ENCODE assay signal across 3 worm cellular contexts in the genomic region with DNA sequence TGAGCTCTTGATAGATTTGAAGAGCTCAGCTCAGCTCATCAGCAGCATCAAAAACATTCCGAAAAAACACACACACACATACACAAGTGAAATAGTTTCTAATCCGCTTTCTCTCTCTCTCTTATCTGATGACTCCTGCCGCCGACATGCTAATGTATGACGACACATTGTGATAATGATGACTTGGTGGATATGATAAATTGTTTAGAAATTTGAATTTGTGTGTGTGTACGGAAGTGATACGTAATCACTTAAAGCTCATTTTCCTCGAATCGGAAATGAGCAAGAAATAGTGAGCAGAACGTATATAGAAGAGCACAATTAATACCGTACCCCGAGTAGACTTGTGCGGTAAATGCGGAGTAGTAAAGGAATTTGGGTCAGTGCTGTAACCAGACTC.
TF ChIP-seq lines count a peak whose summit lies in the region.

No protein-coding gene starts in this region.

TF ChIP-seq in whole organism, L1 larva, 84 proteins besides CTCF, POLR2A, EP300 and RAD21 (continues in another document):
- peak; percentile 63 for TF ChIP-seq nhr-47 (tag; optimal IDR thresholded peaks at IDR 0.05; lab: Kevin White, UChicago)
- no peak for TF ChIP-seq nhr-237 (tag; optimal IDR thresholded peaks at IDR 0.05; lab: Kevin White, UChicago)
- TF ChIP-seq C16A3.4 (tag; optimal IDR thresholded peaks at IDR 0.05; lab: Kevin White, UChicago) = no peak
- TF ChIP-seq efl-3 (GFP tag; optimal IDR thresholded peaks at IDR 0.05; lab: Kevin White, UChicago) = no peak
- no peak for TF ChIP-seq egl-27 (tag; optimal IDR thresholded peaks at IDR 0.05; lab: Kevin White, UChicago)
- no peak for TF ChIP-seq isw-1 (GFP tag; IDR thresholded peaks at IDR 0.05; lab: Robert Waterston, UW)
- no peak for TF ChIP-seq ceh-82 (tag; optimal IDR thresholded peaks at IDR 0.05; lab: Kevin White, UChicago)
- no peak for TF ChIP-seq ets-5 (GFP tag; IDR thresholded peaks at IDR 0.05; lab: Robert Waterston, UW)
- no peak for TF ChIP-seq jun-1 (tag; optimal IDR thresholded peaks at IDR 0.05; lab: Kevin White, UChicago)
- TF ChIP-seq alr-1 (tag; optimal IDR thresholded peaks at IDR 0.05; lab: Kevin White, UChicago; ENCODE audit: borderline replicate concordance) = no peak
- no peak for TF ChIP-seq Y116A8C.19 (tag; optimal IDR thresholded peaks at IDR 0.05; lab: Kevin White, UChicago; ENCODE audit: borderline replicate concordance)
- peak; percentile 53 for TF ChIP-seq fkh-8 (tag; optimal IDR thresholded peaks at IDR 0.05; lab: Kevin White, UChicago)
- no peak for TF ChIP-seq pqm-1 (tag; optimal IDR thresholded peaks at IDR 0.05; lab: Kevin White, UChicago)
- no peak for TF ChIP-seq nhr-90 (tag; optimal IDR thresholded peaks at IDR 0.05; lab: Kevin White, UChicago; ENCODE audit: poor library complexity)
- TF ChIP-seq dsc-1 (tag; optimal IDR thresholded peaks at IDR 0.05; lab: Kevin White, UChicago) = peak; percentile 98
- no peak for TF ChIP-seq tlp-1 (tag; optimal IDR thresholded peaks at IDR 0.05; lab: Kevin White, UChicago)
- TF ChIP-seq nhr-85 (tag; lab: Kevin White, UChicago) = peak; percentile 19
- no peak for TF ChIP-seq fos-1 (tag; optimal IDR thresholded peaks at IDR 0.05; lab: Kevin White, UChicago)
- TF ChIP-seq lin-15B (tag; optimal IDR thresholded peaks at IDR 0.05; lab: Kevin White, UChicago) = no peak
- no peak for TF ChIP-seq aha-1 (tag; optimal IDR thresholded peaks at IDR 0.05; lab: Kevin White, UChicago)
- TF ChIP-seq nhr-11 (tag; optimal IDR thresholded peaks at IDR 0.05; lab: Kevin White, UChicago) = no peak
- no peak for TF ChIP-seq ztf-4 (tag; optimal IDR thresholded peaks at IDR 0.05; lab: Kevin White, UChicago)
- no peak for TF ChIP-seq mab-9 (GFP tag; IDR thresholded peaks at IDR 0.05; lab: Robert Waterston, UW)
- no peak for TF ChIP-seq sup-37 (GFP tag; optimal IDR thresholded peaks at IDR 0.05; lab: Kevin White, UChicago)
- no peak for TF ChIP-seq lin-14 (GFP tag; optimal IDR thresholded peaks at IDR 0.05; lab: Kevin White, UChicago)
- no peak for TF ChIP-seq sptf-1 (tag; optimal IDR thresholded peaks at IDR 0.05; lab: Kevin White, UChicago)
- peak; percentile 21 for TF ChIP-seq nhr-71 (tag; optimal IDR thresholded peaks at IDR 0.05; lab: Kevin White, UChicago)
- no peak for TF ChIP-seq nhr-19 (GFP tag; conservative IDR thresholded peaks at IDR 0.05; lab: Robert Waterston, UW)
- no peak for TF ChIP-seq nhr-28 (tag; optimal IDR thresholded peaks at IDR 0.05; lab: Kevin White, UChicago)
- TF ChIP-seq fkh-4 (tag; optimal IDR thresholded peaks at IDR 0.05; lab: Kevin White, UChicago; ENCODE audit: borderline replicate concordance) = peak; percentile 33

TF ChIP-seq in whole organism, L2 larva, 48 proteins besides CTCF, POLR2A, EP300 and RAD21:
- peak in 1 of 2 experiments; percentile 3 for TF ChIP-seq lsy-2 (tag; optimal IDR thresholded peaks at IDR 0.05; lab: Kevin White, UChicago)
- TF ChIP-seq sma-3 (GFP tag; optimal IDR thresholded peaks at IDR 0.05; lab: Kevin White, UChicago) = no peak
- TF ChIP-seq egl-27 (tag; optimal IDR thresholded peaks at IDR 0.05; lab: Kevin White, UChicago) = no peak
- no peak for TF ChIP-seq alr-1 (tag; optimal IDR thresholded peaks at IDR 0.05; lab: Kevin White, UChicago)
- TF ChIP-seq nhr-129 (tag; optimal IDR thresholded peaks at IDR 0.05; lab: Kevin White, UChicago) = no peak
- no peak for TF ChIP-seq F13H6.1 (tag; optimal IDR thresholded peaks at IDR 0.05; lab: Kevin White, UChicago)
- no peak for TF ChIP-seq mbf-1 (tag; optimal IDR thresholded peaks at IDR 0.05; lab: Kevin White, UChicago)
- no peak for TF ChIP-seq nhr-11 (tag; optimal IDR thresholded peaks at IDR 0.05; lab: Kevin White, UChicago)
- no peak for TF ChIP-seq lin-13 (GFP tag; optimal IDR thresholded peaks at IDR 0.05; lab: Kevin White, UChicago)
- TF ChIP-seq unc-39 (tag; optimal IDR thresholded peaks at IDR 0.05; lab: Kevin White, UChicago) = no peak
- no peak for TF ChIP-seq nhr-25 (tag; optimal IDR thresholded peaks at IDR 0.05; lab: Kevin White, UChicago)
- TF ChIP-seq fos-1 (tag; optimal IDR thresholded peaks at IDR 0.05; lab: Kevin White, UChicago) = no peak
- no peak for TF ChIP-seq nhr-6 (tag; optimal IDR thresholded peaks at IDR 0.05; lab: Kevin White, UChicago)
- TF ChIP-seq crh-2 (tag; optimal IDR thresholded peaks at IDR 0.05; lab: Kevin White, UChicago) = no peak
- no peak for TF ChIP-seq elt-1 (tag; optimal IDR thresholded peaks at IDR 0.05; lab: Kevin White, UChicago)
- peak; percentile 26 for TF ChIP-seq sma-9 (GFP tag; optimal IDR thresholded peaks at IDR 0.05; lab: Kevin White, UChicago)
- no peak for TF ChIP-seq sma-9 (tag; optimal IDR thresholded peaks at IDR 0.05; lab: Kevin White, UChicago)
- no peak for TF ChIP-seq elt-3 (tag; optimal IDR thresholded peaks at IDR 0.05; lab: Kevin White, UChicago)
TF ChIP-seq in whole organism, L2 larva: peak in this region for 2.

TF ChIP-seq in whole organism, L4 larva, 104 proteins besides CTCF, POLR2A, EP300 and RAD21:
- TF ChIP-seq jun-1 (tag; optimal IDR thresholded peaks at IDR 0.05; lab: Kevin White, UChicago) = no peak
- peak; percentile 57 for TF ChIP-seq aha-1 (tag; lab: Kevin White, UChicago)
